Fruit fly (Drosophila melanogaster) Kc167 (cell line): ENCODE results near the gene kek6.

Source experiments
- Myc ChIP-seq: fragments of >200 bp; optimal IDR thresholded peaks from 2 replicates; lab custom pipeline; 2017; ENCODE audit warnings: missing external identifiers
- insv ChIP-seq: fragments of >200 bp; optimal IDR thresholded peaks from 3 replicates; lab custom pipeline; 2018; ENCODE audit warnings: missing external identifiers
- psq ChIP-seq: fragments of >200 bp; optimal IDR thresholded peaks from 2 replicates; lab custom pipeline; 2017; ENCODE audit warnings: missing external identifiers

The kek6 gene

dm6 chr3R:31713306-31714123 is 91.6 kb downstream of the kek6 start, which contains the start of gene ttk:
Gene ttk, plus strand, starts transcription at chr3R:31713867.
- TF ChIP-seq insv (lab: Kevin White, UChicago), result peak; percentile 97
- TF ChIP-seq psq (lab: Kevin White, UChicago), result no peak
- TF ChIP-seq Myc (lab: Kevin White, UChicago), result no peak
